Worm (Caenorhabditis elegans): Measurements from ENCODE around the gene F38B6.2.
A peak's percentile ranks its signal among the peaks of the same experiment; 100 is the strongest.

F38B6.2 gene

DNA sequence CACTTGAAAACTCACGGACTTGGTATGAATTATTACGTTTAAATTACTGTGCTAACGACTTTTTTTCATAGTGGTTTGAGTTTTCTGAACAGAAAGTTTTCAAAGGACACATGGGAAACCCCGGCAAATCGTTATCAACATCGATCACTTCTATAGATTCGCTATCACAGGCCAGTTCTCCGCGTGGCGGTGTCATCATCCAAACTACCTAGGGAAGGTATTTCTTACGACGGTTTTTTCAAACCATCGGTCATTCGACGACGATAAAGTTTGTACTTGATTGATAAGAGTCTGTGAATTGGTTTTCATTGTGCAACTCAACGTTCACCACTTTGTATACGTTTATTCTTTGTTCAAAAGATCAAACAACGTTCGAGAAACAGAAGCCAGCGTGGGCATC lies 46.2 kb downstream of the F38B6.2 start:
- TF ChIP-seq lsy-2 (tag; optimal IDR thresholded peaks at IDR 0.05) (no peak), lin-13 (tag; optimal IDR thresholded peaks at IDR 0.05) (no peak), lin-32 (GFP tag; optimal IDR thresholded peaks at IDR 0.05) (no peak), zip-8 (tag; optimal IDR thresholded peaks at IDR 0.05) (no peak), nhr-2 (tag; optimal IDR thresholded peaks at IDR 0.05) (no peak), elt-3 (tag; optimal IDR thresholded peaks at IDR 0.05) (no peak), nhr-28 (tag; optimal IDR thresholded peaks at IDR 0.05) (no peak), unc-120 (tag; optimal IDR thresholded peaks at IDR 0.05; ENCODE audit: poor library complexity, severe bottlenecking) (no peak), ceh-39 (tag; optimal IDR thresholded peaks at IDR 0.05) (no peak), ham-2 (GFP tag; optimal IDR thresholded peaks at IDR 0.05) (no peak), mls-2 (tag; optimal IDR thresholded peaks at IDR 0.05) (no peak), unc-62 (GFP tag; optimal IDR thresholded peaks at IDR 0.05) (no peak), blmp-1 (tag; optimal IDR thresholded peaks at IDR 0.05) (no peak), nhr-76 (tag; optimal IDR thresholded peaks at IDR 0.05) (no peak), sem-2 (GFP tag; optimal IDR thresholded peaks at IDR 0.05) (no peak), flh-1 (GFP tag; optimal IDR thresholded peaks at IDR 0.05) (no peak), nhr-237 (tag; optimal IDR thresholded peaks at IDR 0.05) (no peak)

DNA sequence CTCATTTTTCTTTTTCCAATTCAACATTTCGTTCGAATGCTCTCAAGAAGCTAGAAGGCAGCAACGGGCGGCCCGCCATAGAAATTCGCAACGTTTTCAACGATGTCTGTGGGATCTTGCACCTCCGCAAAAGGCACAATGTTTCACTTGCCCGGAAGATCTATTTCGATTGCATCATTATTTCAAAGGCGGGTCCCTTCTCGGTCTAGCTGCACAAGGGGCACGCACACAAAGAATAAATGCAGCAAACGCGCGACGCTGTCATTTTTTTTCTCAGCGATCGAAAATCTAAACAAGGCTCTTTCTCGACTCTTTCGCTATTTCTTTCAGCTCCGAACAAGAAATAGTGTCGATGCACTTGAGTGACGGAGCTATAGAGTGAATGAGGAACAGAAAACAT lies 46.6 kb downstream of the F38B6.2 start:
- TF ChIP-seq ces-1 (GFP tag; optimal IDR thresholded peaks at IDR 0.05) (peak; percentile 1), bed-3 (GFP tag; optimal IDR thresholded peaks at IDR 0.05) (no peak)

DNA sequence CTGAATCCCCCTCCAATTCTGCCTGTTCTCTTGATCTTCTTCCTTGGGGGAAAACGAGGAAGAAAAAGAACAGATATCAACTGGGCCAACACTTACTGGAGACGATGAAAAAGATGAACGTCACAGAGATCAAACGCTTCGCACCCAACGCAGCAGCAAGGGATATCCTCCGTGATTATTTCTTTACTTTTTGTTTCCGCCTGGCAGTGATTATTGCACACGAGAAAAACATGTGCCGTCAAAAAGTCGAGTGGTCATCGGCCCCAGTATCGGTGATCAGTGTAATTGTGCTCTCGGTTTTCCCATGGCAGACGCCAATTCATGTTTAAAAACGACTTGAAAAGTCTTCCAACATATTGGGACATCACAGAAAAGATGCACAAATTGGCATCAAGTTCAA lies 47.2 kb downstream of the F38B6.2 start:
- TF ChIP-seq hlh-1 (tag; optimal IDR thresholded peaks at IDR 0.05) (no peak), ceh-43 (GFP tag; optimal IDR thresholded peaks at IDR 0.05) (no peak), tbx-8 (GFP tag; optimal IDR thresholded peaks at IDR 0.05) (no peak), flh-1 (GFP tag; optimal IDR thresholded peaks at IDR 0.05) (no peak), zip-8 (tag; optimal IDR thresholded peaks at IDR 0.05) (no peak), ceh-83 (GFP tag; optimal IDR thresholded peaks at IDR 0.05) (no peak), mab-5 (tag; optimal IDR thresholded peaks at IDR 0.05) (no peak), snpc-4 (tag; optimal IDR thresholded peaks at IDR 0.05) (no peak), ztf-11 (tag; optimal IDR thresholded peaks at IDR 0.05) (no peak), drap-1 (GFP tag; optimal IDR thresholded peaks at IDR 0.05) (no peak), cnd-1 (tag; optimal IDR thresholded peaks at IDR 0.05) (no peak), ham-2 (GFP tag; optimal IDR thresholded peaks at IDR 0.05) (no peak), nhr-12 (tag; optimal IDR thresholded peaks at IDR 0.05) (no peak), unc-120 (tag; optimal IDR thresholded peaks at IDR 0.05; ENCODE audit: poor library complexity, severe bottlenecking) (no peak), lsy-2 (tag; optimal IDR thresholded peaks at IDR 0.05) (no peak), elt-1 (tag; optimal IDR thresholded peaks at IDR 0.05; ENCODE audit: borderline replicate concordance, insufficient read depth) (no peak), nhr-76 (tag; optimal IDR thresholded peaks at IDR 0.05) (no peak), ces-1 (GFP tag; optimal IDR thresholded peaks at IDR 0.05) (no peak), sptf-1 (tag; optimal IDR thresholded peaks at IDR 0.05) (no peak)

DNA sequence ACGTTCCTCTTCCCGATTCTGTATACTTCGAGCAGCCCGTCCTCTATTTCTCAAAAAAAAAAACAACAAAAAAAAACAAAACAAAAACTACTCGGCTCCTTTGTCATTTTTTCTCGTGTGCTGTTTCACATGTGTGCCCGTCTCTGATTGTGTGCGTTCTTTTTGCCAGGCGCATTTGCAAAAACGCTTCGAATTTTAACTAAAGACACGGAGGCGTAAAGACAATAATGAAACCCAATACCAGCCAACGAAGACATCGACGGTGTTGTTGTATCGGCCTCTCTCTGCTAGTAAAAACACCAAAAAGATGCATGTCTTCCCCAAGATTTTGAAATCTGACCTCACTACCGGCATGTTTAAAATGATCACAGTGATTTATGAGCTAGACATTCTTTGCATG lies 48.5 kb downstream of the F38B6.2 start:
- no peak for TF ChIP-seq mls-2 (tag; optimal IDR thresholded peaks at IDR 0.05)
- no peak for TF ChIP-seq flh-1 (GFP tag; optimal IDR thresholded peaks at IDR 0.05)
- TF ChIP-seq pha-4 (tag; optimal IDR thresholded peaks at IDR 0.05): no peak
- TF ChIP-seq lin-13 (tag; optimal IDR thresholded peaks at IDR 0.05): no peak
- no peak for TF ChIP-seq sptf-1 (tag; optimal IDR thresholded peaks at IDR 0.05)
- TF ChIP-seq elt-1 (tag; optimal IDR thresholded peaks at IDR 0.05; ENCODE audit: borderline replicate concordance, insufficient read depth): no peak
- no peak for TF ChIP-seq lsy-2 (tag; optimal IDR thresholded peaks at IDR 0.05)
- no peak for TF ChIP-seq nhr-12 (tag; optimal IDR thresholded peaks at IDR 0.05)
- no peak for TF ChIP-seq drap-1 (GFP tag; optimal IDR thresholded peaks at IDR 0.05)
- TF ChIP-seq mab-5 (tag; optimal IDR thresholded peaks at IDR 0.05): no peak
- TF ChIP-seq lin-32 (GFP tag; optimal IDR thresholded peaks at IDR 0.05): no peak
- TF ChIP-seq blmp-1 (tag; optimal IDR thresholded peaks at IDR 0.05): no peak
- TF ChIP-seq M03D4.4 (tag; optimal IDR thresholded peaks at IDR 0.05): no peak
- TF ChIP-seq ham-2 (GFP tag; optimal IDR thresholded peaks at IDR 0.05): no peak
- TF ChIP-seq unc-120 (tag; optimal IDR thresholded peaks at IDR 0.05; ENCODE audit: poor library complexity, severe bottlenecking): no peak
- TF ChIP-seq ztf-11 (tag; optimal IDR thresholded peaks at IDR 0.05): no peak
- TF ChIP-seq sem-2 (GFP tag; optimal IDR thresholded peaks at IDR 0.05): no peak
- no peak for TF ChIP-seq bed-3 (GFP tag; optimal IDR thresholded peaks at IDR 0.05)
- TF ChIP-seq elt-3 (tag; optimal IDR thresholded peaks at IDR 0.05): no peak
